Fruit fly (Drosophila melanogaster): Measurements from ENCODE around the gene CG42688.

The CG42688 gene

DNA sequence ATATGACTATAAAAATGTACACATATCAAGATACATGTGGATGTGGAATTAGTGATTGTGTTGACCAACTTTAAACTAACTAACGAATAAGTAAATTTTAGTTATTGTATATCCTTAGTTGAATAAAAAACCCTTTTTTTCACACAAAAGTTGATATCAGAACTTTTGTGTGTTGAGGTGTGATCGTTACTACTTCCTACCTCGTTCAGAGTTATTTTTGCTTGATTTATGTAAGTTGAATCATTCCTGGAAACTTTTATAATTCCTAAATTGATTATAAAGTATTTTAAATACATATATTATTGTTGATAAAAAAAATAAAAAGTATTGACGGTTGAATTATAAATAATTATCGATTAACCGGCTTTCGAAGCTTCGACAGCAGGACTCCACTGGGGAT is 1.1 kb upstream of the CG42688 start, which contains the start of gene CG46059:
Gene CG46059 (minus strand): TSS at position 101 of the 400 bp plus-strand sequence.
- TF ChIP-seq CG7101 (tag; optimal IDR thresholded peaks at IDR 0.05) (no peak), ovo (GFP tag; optimal IDR thresholded peaks at IDR 0.05) (no peak), CG5204 (GFP tag; optimal IDR thresholded peaks at IDR 0.05) (no peak), pad (GFP tag; optimal IDR thresholded peaks at IDR 0.05) (no peak), CG12768 (GFP tag; optimal IDR thresholded peaks at IDR 0.05) (no peak), toe (GFP tag; optimal IDR thresholded peaks at IDR 0.05) (no peak), cic (GFP tag; optimal IDR thresholded peaks at IDR 0.05) (no peak), CG11617 (GFP tag; optimal IDR thresholded peaks at IDR 0.05) (no peak), Hr96 (GFP tag; optimal IDR thresholded peaks at IDR 0.05) (no peak), cnc (optimal IDR thresholded peaks at IDR 0.05) (no peak), CG33017 (tag; optimal IDR thresholded peaks at IDR 0.05) (no peak), Crg-1 (GFP tag; optimal IDR thresholded peaks at IDR 0.05) (no peak)

DNA sequence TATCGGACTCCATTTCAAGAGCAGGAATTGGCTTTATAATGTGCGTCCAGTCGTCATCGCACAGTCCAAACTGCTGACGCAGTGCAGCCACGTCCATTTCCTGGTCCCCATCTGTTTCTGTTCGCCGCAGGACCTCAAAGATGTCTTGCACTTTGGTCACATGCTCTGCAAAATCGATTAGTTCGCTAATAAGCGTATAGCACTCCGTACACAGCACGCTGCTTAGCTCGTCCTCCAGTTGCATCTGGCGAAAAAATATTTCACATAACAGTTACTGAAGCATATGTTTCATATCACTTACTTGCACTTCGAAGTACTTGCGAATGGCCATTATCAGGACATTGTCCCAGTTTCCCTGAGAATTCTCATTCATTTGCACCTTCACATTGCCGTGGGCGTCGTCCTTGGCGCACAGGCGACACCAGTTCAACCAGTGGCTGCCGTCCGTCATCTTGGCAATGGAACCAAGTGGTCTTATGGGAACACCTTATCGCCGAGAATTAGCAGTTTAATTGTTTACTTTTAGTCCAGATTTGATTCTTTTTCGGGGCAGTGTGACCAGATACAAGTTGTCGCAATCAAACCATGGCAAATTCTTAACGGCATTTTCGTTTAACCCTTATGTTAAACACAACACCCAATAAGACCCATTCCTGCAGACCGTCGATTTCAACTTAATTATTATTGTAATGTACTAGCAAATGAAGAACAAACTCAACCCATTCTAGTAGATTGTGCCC is 1.3 kb downstream of the CG42688 start, which contains the start of gene CG17568:
Gene CG17568 (minus strand): TSS at position 550 of the 740 bp plus-strand sequence.
- TF ChIP-seq CG7045 (GFP tag; optimal IDR thresholded peaks at IDR 0.05) (no peak), bab1 (GFP tag; optimal IDR thresholded peaks at IDR 0.05) (peak; percentile 1)

DNA sequence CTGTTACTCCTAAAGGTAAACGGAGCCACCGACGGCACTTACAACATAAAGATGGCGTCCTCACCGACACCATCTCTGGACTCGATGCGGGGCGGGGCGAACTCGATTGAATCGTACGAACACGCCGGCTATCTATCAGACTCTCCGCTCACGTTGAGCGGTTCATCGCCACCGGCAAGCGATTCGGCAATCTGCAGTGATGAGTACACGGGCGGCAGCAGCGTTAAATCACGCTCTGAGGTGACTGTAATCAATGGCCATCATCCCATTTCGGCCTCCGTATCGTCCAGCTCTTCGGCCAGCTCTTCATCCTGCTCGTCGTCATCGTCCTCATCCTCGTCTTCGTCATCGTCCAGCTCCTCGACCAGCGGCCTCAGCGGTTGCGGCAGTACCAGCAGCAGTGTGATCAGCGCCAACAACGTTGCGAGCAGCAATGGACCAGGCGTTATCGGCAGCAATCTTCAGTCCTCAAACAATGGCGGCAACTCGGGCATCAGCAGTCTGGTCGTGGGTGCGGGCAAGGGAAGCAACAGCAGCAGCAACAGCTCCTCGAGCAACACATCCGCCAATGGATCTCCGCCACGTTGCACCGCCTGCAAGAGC is 14.4 kb downstream of the CG42688 start:
- no peak for TF ChIP-seq toe (GFP tag; optimal IDR thresholded peaks at IDR 0.05)
- TF ChIP-seq kay (GFP tag; ENCODE audit: borderline replicate concordance): no peak
- no peak for TF ChIP-seq Mnt (GFP tag; optimal IDR thresholded peaks at IDR 0.05)
- TF ChIP-seq Crg-1 (GFP tag; optimal IDR thresholded peaks at IDR 0.05): no peak
- no peak for TF ChIP-seq tj (GFP tag; optimal IDR thresholded peaks at IDR 0.05)
- no peak for TF ChIP-seq bab1 (GFP tag; optimal IDR thresholded peaks at IDR 0.05)
- TF ChIP-seq pad (GFP tag; optimal IDR thresholded peaks at IDR 0.05): no peak
- TF ChIP-seq CG33017 (tag; optimal IDR thresholded peaks at IDR 0.05): no peak

DNA sequence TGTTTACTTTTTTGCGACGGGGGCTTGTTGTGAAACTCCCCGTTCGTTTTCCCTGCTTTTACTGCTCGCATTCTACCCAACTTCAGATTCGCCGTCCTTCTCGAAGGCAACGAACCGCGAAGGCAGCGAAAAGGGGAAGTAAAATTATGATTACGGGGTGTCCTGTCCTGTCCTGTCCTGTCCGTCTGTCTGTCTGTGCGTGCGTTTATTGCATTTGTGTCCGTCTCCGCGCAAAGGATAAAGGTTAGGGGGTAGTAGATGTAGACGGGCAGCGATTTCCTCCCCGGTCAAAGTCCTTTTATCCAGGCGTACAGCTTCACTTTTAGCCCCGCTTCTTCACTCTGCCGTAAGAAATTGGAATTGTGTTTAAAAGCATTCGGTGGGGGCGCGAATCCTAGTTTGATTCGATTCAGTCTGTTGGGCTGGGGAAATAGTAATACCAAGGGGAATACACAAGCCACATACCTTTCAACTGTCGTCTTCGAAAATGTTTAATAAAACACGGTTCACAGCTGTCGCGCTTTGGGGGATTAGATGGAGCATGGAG is 15.4 kb downstream of the CG42688 start:
- TF ChIP-seq ovo (GFP tag; optimal IDR thresholded peaks at IDR 0.05) (no peak), CG7045 (GFP tag; optimal IDR thresholded peaks at IDR 0.05) (no peak), CG14711 (tag; optimal IDR thresholded peaks at IDR 0.05) (no peak), Hr96 (GFP tag; optimal IDR thresholded peaks at IDR 0.05) (no peak), pad (GFP tag; optimal IDR thresholded peaks at IDR 0.05) (no peak)

DNA sequence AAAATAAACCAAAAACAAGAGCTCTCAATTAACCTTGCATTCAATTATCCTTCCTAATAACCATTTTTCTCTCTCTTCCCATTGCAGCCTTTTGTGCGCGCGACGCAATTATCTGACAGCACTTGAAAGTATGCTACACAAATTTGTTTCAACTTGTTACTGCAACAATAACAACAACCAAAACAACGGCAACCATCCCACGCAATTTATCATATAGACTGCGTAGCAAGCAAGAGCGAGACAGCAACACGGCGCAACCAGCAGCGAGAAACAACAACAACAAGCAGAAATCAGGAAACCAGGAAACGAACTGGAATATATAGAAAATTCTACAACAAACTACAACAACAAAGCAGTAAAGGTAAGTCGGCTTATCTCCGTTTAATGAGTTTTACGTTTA is 16.6 kb downstream of the CG42688 start:
- TF ChIP-seq kay (GFP tag; ENCODE audit: borderline replicate concordance) (no peak), pad (GFP tag; optimal IDR thresholded peaks at IDR 0.05) (peak; percentile 48), bab1 (GFP tag; optimal IDR thresholded peaks at IDR 0.05) (peak; percentile 54)

DNA sequence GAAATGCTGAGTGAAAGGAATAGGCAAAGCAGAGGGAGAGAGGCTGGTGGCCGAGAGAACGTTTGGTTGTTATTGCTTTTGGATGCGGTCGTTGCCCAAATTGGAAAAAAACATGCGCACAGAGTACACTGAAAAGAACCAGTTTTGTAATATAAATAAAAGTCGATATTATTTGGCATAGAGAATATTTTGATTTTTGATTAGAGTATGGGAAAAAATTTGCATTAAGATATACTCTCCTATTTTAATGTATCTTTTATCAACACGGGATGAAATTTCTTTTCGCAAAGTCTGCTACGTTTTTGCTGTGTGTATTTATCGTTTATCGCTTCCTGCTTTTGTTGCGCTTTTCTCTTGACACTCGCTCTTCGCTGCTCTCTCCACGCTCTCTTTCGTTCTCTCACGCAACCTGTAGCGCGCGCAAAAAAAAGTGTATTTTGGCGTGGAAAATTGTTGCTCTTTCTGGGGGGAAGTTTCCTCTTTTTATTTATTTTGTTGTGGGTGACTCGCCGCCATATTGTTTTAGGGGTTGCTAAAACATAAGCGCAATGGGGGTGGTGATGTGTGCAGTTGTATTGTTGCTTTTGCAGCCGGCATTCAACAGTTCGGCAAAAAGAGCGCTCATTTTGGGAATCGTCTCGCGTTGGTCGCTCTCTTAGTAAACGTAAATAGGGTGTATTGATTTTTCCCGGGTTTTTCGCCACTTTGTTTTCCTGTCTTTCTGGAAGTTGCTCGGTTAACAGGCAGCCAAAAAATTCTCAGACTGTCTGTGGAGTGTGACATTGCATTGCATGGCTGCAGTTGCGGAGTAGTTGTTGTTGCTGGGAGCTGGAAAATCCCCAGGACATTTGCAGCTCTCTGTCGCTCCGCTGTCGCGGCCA is 17.4 kb downstream of the CG42688 start:
- peak; percentile 86 for TF ChIP-seq toe (GFP tag; optimal IDR thresholded peaks at IDR 0.05)
- no peak for TF ChIP-seq cnc (optimal IDR thresholded peaks at IDR 0.05)
- peak; percentile 59 for TF ChIP-seq tj (GFP tag; optimal IDR thresholded peaks at IDR 0.05)
- peak; percentile 52 for TF ChIP-seq pad (GFP tag; optimal IDR thresholded peaks at IDR 0.05)
- peak; percentile 37 for TF ChIP-seq Mnt (GFP tag; optimal IDR thresholded peaks at IDR 0.05)
- peak; percentile 84 for TF ChIP-seq Hr96 (GFP tag; optimal IDR thresholded peaks at IDR 0.05)
- TF ChIP-seq CG7101 (tag; optimal IDR thresholded peaks at IDR 0.05): peak; percentile 85
- TF ChIP-seq CG11617 (GFP tag; optimal IDR thresholded peaks at IDR 0.05): peak; percentile 67
- TF ChIP-seq CG1620 (GFP tag; optimal IDR thresholded peaks at IDR 0.05): peak; percentile 30
- peak; percentile 87 for TF ChIP-seq CG14711 (tag; optimal IDR thresholded peaks at IDR 0.05)
- peak; percentile 81 for TF ChIP-seq CG5204 (GFP tag; optimal IDR thresholded peaks at IDR 0.05)
- TF ChIP-seq ovo (GFP tag; optimal IDR thresholded peaks at IDR 0.05): no peak
- TF ChIP-seq kay (GFP tag; ENCODE audit: borderline replicate concordance): no peak
- peak; percentile 91 for TF ChIP-seq CG33017 (tag; optimal IDR thresholded peaks at IDR 0.05)
- TF ChIP-seq Clk (GFP tag; optimal IDR thresholded peaks at IDR 0.05): peak; percentile 86
- TF ChIP-seq cic (GFP tag; optimal IDR thresholded peaks at IDR 0.05): peak; percentile 37
- TF ChIP-seq CG7045 (GFP tag; optimal IDR thresholded peaks at IDR 0.05): peak; percentile 90
- TF ChIP-seq bab1 (GFP tag; optimal IDR thresholded peaks at IDR 0.05): peak; percentile 85
- peak; percentile 35 for TF ChIP-seq Crg-1 (GFP tag; optimal IDR thresholded peaks at IDR 0.05)
- TF ChIP-seq CG12768 (GFP tag; optimal IDR thresholded peaks at IDR 0.05): peak; percentile 92
